Worm (Caenorhabditis elegans) whole organism, early embryonic: Measurements from ENCODE around the gene garr-1.

Experiments used
- B0310.2 ChIP-seq: sonication (generic microtip); optimal IDR thresholded peaks from 2 replicates; lab custom pipeline; 2016; ENCODE audit warnings: mild to moderate bottlenecking, missing genetic modification characterization, missing compliant biosample characterization
- hmbx-1 ChIP-seq: sonication (generic microtip); optimal IDR thresholded peaks from 2 replicates; lab custom pipeline; 2016; ENCODE audit warnings: mild to moderate bottlenecking, missing genetic modification characterization, missing compliant biosample characterization
- hmg-4 ChIP-seq: fragments of 200-800 bp; sonication (Bioruptor generic); optimal IDR thresholded peaks from 2 replicates; lab custom pipeline; 2018; ENCODE audit warnings: mild to moderate bottlenecking, missing genetic modification characterization, missing compliant biosample characterization
- hnd-1 ChIP-seq: sonication (generic microtip); optimal IDR thresholded peaks from 2 replicates; lab custom pipeline; 2016; ENCODE audit warnings: missing genetic modification characterization, missing compliant biosample characterization
- sea-1 ChIP-seq: fragments of 200-800 bp; sonication (Bioruptor generic); conservative IDR thresholded peaks from 2 replicates; pipeline ENCODE4 v1.3.6; 2022; ENCODE audit warnings: missing genetic modification characterization, missing compliant biosample characterization

ce11 chrIV:425052-425451 lies 916 bp upstream of the garr-1 start, which contains the start of gene daf-18:
- TF ChIP-seq hmbx-1 (tag; lab: Kevin White, UChicago) (no peak), hmg-4 (GFP tag; lab: Kevin White, UChicago) (no peak), hnd-1 (tag; lab: Kevin White, UChicago) (no peak), B0310.2 (tag; lab: Kevin White, UChicago) (no peak), sea-1 (no peak)
